Worm (Caenorhabditis elegans) whole organism, early embryonic: Measurements from ENCODE around the gene snb-6.

Experiments used
- B0310.2 ChIP-seq: sonication (generic microtip); optimal IDR thresholded peaks from 2 replicates; lab custom pipeline; 2016; ENCODE audit warnings: mild to moderate bottlenecking, missing genetic modification characterization, missing compliant biosample characterization
- F13C5.2 ChIP-seq: sonication (generic microtip); optimal IDR thresholded peaks from 2 replicates; lab custom pipeline; 2017; ENCODE audit warnings: mild to moderate bottlenecking, missing genetic modification characterization, inconsistent platforms, missing compliant biosample characterization
- aly-1 ChIP-seq: sonication (generic microtip); optimal IDR thresholded peaks from 2 replicates; lab custom pipeline; 2016; ENCODE audit warnings: missing genetic modification characterization, missing compliant biosample characterization
- ama-1 ChIP-seq: fragments of 150-350 bp; optimal IDR thresholded peaks from 2 replicates; lab custom pipeline; 2014
- ceh-13 ChIP-seq: fragments of 200-800 bp; sonication (Bioruptor generic); optimal IDR thresholded peaks from 2 replicates; lab custom pipeline; 2018; ENCODE audit warnings: mild to moderate bottlenecking, missing genetic modification characterization, missing compliant biosample characterization
- ceh-36 ChIP-seq: sonication (generic microtip); optimal IDR thresholded peaks from 2 replicates; lab custom pipeline; 2016; ENCODE audit warnings: missing genetic modification characterization, inconsistent platforms, missing compliant biosample characterization
- ets-7 ChIP-seq: sonication (generic microtip); optimal IDR thresholded peaks from 2 replicates; lab custom pipeline; 2016; ENCODE audit warnings: missing genotype, missing genetic modification characterization, missing compliant biosample characterization
- flt-1 ChIP-seq: fragments of 200-800 bp; sonication (Bioruptor generic); IDR thresholded peaks from 2 replicates; pipeline ENCODE4 v1.3.6; 2022; ENCODE audit warnings: missing genetic modification characterization, missing compliant biosample characterization
- hmbx-1 ChIP-seq: sonication (generic microtip); optimal IDR thresholded peaks from 2 replicates; lab custom pipeline; 2016; ENCODE audit warnings: mild to moderate bottlenecking, missing genetic modification characterization, missing compliant biosample characterization
- hmg-4 ChIP-seq: fragments of 200-800 bp; sonication (Bioruptor generic); optimal IDR thresholded peaks from 2 replicates; lab custom pipeline; 2018; ENCODE audit warnings: mild to moderate bottlenecking, missing genetic modification characterization, missing compliant biosample characterization
- hnd-1 ChIP-seq: sonication (generic microtip); optimal IDR thresholded peaks from 2 replicates; lab custom pipeline; 2016; ENCODE audit warnings: missing genetic modification characterization, missing compliant biosample characterization
- pes-1 ChIP-seq: fragments of 200-800 bp; sonication (Bioruptor generic); IDR thresholded peaks from 2 replicates; pipeline ENCODE4 v1.3.6; 2022; ENCODE audit warnings: missing genetic modification reagents, missing genetic modification characterization, missing compliant biosample characterization
- scrt-1 ChIP-seq: fragments of 200-800 bp; sonication (Bioruptor generic); IDR thresholded peaks from 2 replicates; pipeline ENCODE4 v1.3.6; 2022; ENCODE audit warnings: missing genetic modification characterization, missing compliant biosample characterization
- sea-1 ChIP-seq: fragments of 200-800 bp; sonication (Bioruptor generic); conservative IDR thresholded peaks from 2 replicates; pipeline ENCODE4 v1.3.6; 2022; ENCODE audit warnings: missing genetic modification characterization, missing compliant biosample characterization
- tbx-11 ChIP-seq: fragments of 200-800 bp; sonication (Bioruptor generic); IDR thresholded peaks from 2 replicates; pipeline ENCODE4 v1.3.6; 2022; ENCODE audit warnings: missing genetic modification characterization, missing compliant biosample characterization
- tbx-37 ChIP-seq: fragments of 200-800 bp; sonication (Bioruptor generic); conservative IDR thresholded peaks from 2 replicates; pipeline ENCODE4 v1.3.6; 2022; ENCODE audit warnings: missing genetic modification reagents, missing genetic modification characterization, missing compliant biosample characterization
- tra-4 ChIP-seq: sonication (generic microtip); optimal IDR thresholded peaks from 2 replicates; lab custom pipeline; 2017; ENCODE audit warnings: missing genetic modification characterization, missing compliant biosample characterization

The snb-6 gene

ce11 chrII:8820126-8820972, 39.1 kb downstream of the snb-6 start:
- no peak for TF ChIP-seq ets-7 (tag; lab: Kevin White, UChicago)
- TF ChIP-seq ama-1, result no peak
- no peak for TF ChIP-seq hnd-1 (tag; lab: Kevin White, UChicago)
- no peak for TF ChIP-seq B0310.2 (tag; lab: Kevin White, UChicago)
- TF ChIP-seq scrt-1, result no peak

- TF ChIP-seq tbx-11 (GFP tag; lab: Robert Waterston, UW) (no peak), sea-1 (GFP tag; lab: Robert Waterston, UW) (no peak), hmg-4 (GFP tag; lab: Kevin White, UChicago) (no peak), ama-1 (no peak), ceh-36 (no peak), tbx-37 (GFP tag; lab: Robert Waterston, UW) (no peak), hmbx-1 (tag; lab: Kevin White, UChicago) (no peak), flt-1 (no peak), F13C5.2 (tag; lab: Kevin White, UChicago) (no peak), ceh-13 (GFP tag; lab: Kevin White, UChicago) (no peak), hnd-1 (tag; lab: Kevin White, UChicago) (no peak), pes-1 (GFP tag; lab: Robert Waterston, UW) (no peak), aly-1 (tag; lab: Kevin White, UChicago) (no peak)
Observed at ce11 chrII:8818978-8819896, 40.3 kb downstream of the snb-6 start, which contains the start of gene F46C5.10. Gene F46C5.10 (minus strand): TSS chrII:8819028.

ce11 chrII:8818257-8818656, 41.2 kb downstream of the snb-6 start:
- TF ChIP-seq hmg-4 (GFP tag; lab: Kevin White, UChicago), result no peak
- TF ChIP-seq ceh-36, result no peak
- TF ChIP-seq aly-1 (tag; lab: Kevin White, UChicago), result no peak
- TF ChIP-seq hmbx-1 (tag; lab: Kevin White, UChicago), result no peak

- TF ChIP-seq hnd-1 (tag; lab: Kevin White, UChicago), result no peak
- TF ChIP-seq ceh-36, result no peak
- TF ChIP-seq pes-1 (GFP tag; lab: Robert Waterston, UW), result no peak
- TF ChIP-seq hmbx-1 (tag; lab: Kevin White, UChicago), result no peak
- TF ChIP-seq ama-1, result no peak
- no peak for TF ChIP-seq F13C5.2 (tag; lab: Kevin White, UChicago)
- TF ChIP-seq ets-7 (tag; lab: Kevin White, UChicago), result no peak
- TF ChIP-seq flt-1, result no peak
- TF ChIP-seq scrt-1, result no peak
- no peak for TF ChIP-seq aly-1 (tag; lab: Kevin White, UChicago)
- TF ChIP-seq ceh-13 (GFP tag; lab: Kevin White, UChicago), result no peak
- TF ChIP-seq tbx-11 (GFP tag; lab: Robert Waterston, UW), result no peak
- TF ChIP-seq B0310.2 (tag; lab: Kevin White, UChicago), result no peak
- no peak for TF ChIP-seq tbx-37 (GFP tag; lab: Robert Waterston, UW)
- no peak for TF ChIP-seq sea-1 (GFP tag; lab: Robert Waterston, UW)
Observed at ce11 chrII:8817225-8817624, 42.3 kb downstream of the snb-6 start.

ce11 chrII:8814231-8814630, 45.3 kb downstream of the snb-6 start:
- TF ChIP-seq sea-1 (GFP tag; lab: Robert Waterston, UW) (no peak), flt-1 (no peak), tbx-37 (GFP tag; lab: Robert Waterston, UW) (no peak), aly-1 (tag; lab: Kevin White, UChicago) (no peak), tbx-11 (GFP tag; lab: Robert Waterston, UW) (no peak), pes-1 (GFP tag; lab: Robert Waterston, UW) (no peak)

DNA sequence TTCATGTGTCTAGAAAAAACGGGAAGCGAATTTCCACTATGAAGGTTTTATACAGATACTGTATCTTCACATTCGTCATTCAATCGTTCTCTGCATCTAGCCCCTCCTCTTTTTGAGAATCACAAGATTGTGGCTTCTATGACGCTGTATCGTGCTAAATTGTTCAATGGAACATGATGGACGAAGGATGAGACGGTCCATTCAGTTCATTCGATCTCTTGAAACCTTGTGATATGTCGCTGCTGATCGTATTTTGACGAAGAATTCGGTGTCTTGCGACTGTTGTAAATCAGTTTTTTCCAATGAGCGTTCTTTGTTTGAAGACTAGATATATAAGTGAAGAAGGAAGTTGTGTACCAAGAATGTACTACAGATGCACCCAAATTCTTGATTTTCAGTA, 45.8 kb downstream of the snb-6 start:
- TF ChIP-seq tra-4 (tag; lab: Kevin White, UChicago) (no peak), aly-1 (tag; lab: Kevin White, UChicago) (no peak), scrt-1 (no peak), B0310.2 (tag; lab: Kevin White, UChicago) (no peak), ets-7 (tag; lab: Kevin White, UChicago) (no peak), ama-1 (no peak), F13C5.2 (tag; lab: Kevin White, UChicago) (no peak), hnd-1 (tag; lab: Kevin White, UChicago) (no peak), ceh-13 (GFP tag; lab: Kevin White, UChicago) (no peak), ceh-36 (no peak), pes-1 (GFP tag; lab: Robert Waterston, UW) (no peak), hmg-4 (GFP tag; lab: Kevin White, UChicago) (no peak)

DNA sequence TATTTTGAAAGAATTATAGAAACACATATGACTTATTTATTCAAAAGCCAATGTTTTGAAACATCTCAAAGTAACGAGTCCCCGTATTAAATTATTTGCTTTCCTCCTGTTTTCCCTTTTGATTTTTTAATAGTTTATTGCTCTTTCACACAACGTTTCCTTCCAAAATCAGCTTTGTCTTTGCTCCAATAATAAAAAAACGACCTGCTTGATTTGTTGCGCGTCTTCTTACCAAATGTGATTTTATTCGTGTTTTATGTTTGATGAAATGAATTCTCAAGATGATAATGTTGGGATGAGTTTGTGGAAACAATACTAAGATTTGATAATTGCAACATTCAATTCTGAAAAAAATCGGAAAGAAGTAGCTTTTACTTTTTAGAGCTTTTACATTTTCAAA, 47.1 kb downstream of the snb-6 start:
- no peak for TF ChIP-seq ets-7 (tag; lab: Kevin White, UChicago)
- TF ChIP-seq flt-1, result no peak
- no peak for TF ChIP-seq hnd-1 (tag; lab: Kevin White, UChicago)
- TF ChIP-seq tra-4 (tag; lab: Kevin White, UChicago), result no peak
- no peak for TF ChIP-seq hmbx-1 (tag; lab: Kevin White, UChicago)
- TF ChIP-seq aly-1 (tag; lab: Kevin White, UChicago), result no peak
- TF ChIP-seq tbx-37 (GFP tag; lab: Robert Waterston, UW), result no peak
- no peak for TF ChIP-seq ceh-36
- TF ChIP-seq sea-1 (GFP tag; lab: Robert Waterston, UW), result no peak
